Worm (Caenorhabditis elegans) whole organism, late embryonic: ENCODE measurements around the gene R05H11.2.

Experiments
- F13H6.1 ChIP-seq: sonication (generic microtip); optimal IDR thresholded peaks from 2 replicates; lab custom pipeline; 2016; ENCODE audit warnings: missing genetic modification characterization, missing compliant biosample characterization
- K02D7.2 ChIP-seq: sonication (generic microtip); optimal IDR thresholded peaks from 2 replicates; lab custom pipeline; 2017; ENCODE audit warnings: mild to moderate bottlenecking, missing genetic modification characterization, missing compliant biosample characterization
- ceh-19 ChIP-seq: fragments of 200-800 bp; sonication (Bioruptor generic); optimal IDR thresholded peaks from 2 replicates; lab custom pipeline; 2018; ENCODE audit warnings: mild to moderate bottlenecking, missing genetic modification characterization, missing compliant biosample characterization
- ceh-45 ChIP-seq: fragments of 200-800 bp; sonication (Bioruptor generic); IDR thresholded peaks from 2 replicates; pipeline ENCODE4 v1.3.6; 2022; ENCODE audit warnings: missing genetic modification reagents, missing genetic modification characterization, missing compliant biosample characterization
- dmd-4 ChIP-seq: sonication (generic microtip); optimal IDR thresholded peaks from 2 replicates; lab custom pipeline; 2016; ENCODE audit warnings: borderline replicate concordance, missing genetic modification characterization, missing compliant biosample characterization
- dve-1 ChIP-seq: sonication (generic microtip); optimal IDR thresholded peaks from 2 replicates; lab custom pipeline; 2017; ENCODE audit warnings: antibody characterized with exemption, mild to moderate bottlenecking, missing genetic modification characterization, missing compliant biosample characterization
- hlh-13 ChIP-seq: fragments of 200-800 bp; sonication (Bioruptor generic); optimal IDR thresholded peaks from 2 replicates; lab custom pipeline; 2018; ENCODE audit warnings: mild to moderate bottlenecking, missing genetic modification characterization, missing compliant biosample characterization
- hlh-30 ChIP-seq: sonication (generic microtip); optimal IDR thresholded peaks from 2 replicates; lab custom pipeline; 2017; ENCODE audit warnings: antibody characterized with exemption, missing genetic modification characterization, missing compliant biosample characterization; ENCODE audit not compliant: insufficient read depth
- nhr-11 ChIP-seq: fragments of 150-350 bp; optimal IDR thresholded peaks from 2 replicates; lab custom pipeline; 2014; ENCODE audit warnings: missing biosample characterization, missing genetic modification characterization
- odd-2 ChIP-seq: sonication (generic microtip); optimal IDR thresholded peaks from 2 replicates; lab custom pipeline; 2017; ENCODE audit warnings: antibody characterized with exemption, mild to moderate bottlenecking, missing genetic modification characterization, missing compliant biosample characterization
- pat-9 ChIP-seq: fragments of 200-800 bp; sonication (Bioruptor generic); optimal IDR thresholded peaks from 2 replicates; lab custom pipeline; 2018; ENCODE audit warnings: mild to moderate bottlenecking, missing genetic modification characterization, moderate library complexity, missing compliant biosample characterization
- pha-2 ChIP-seq: sonication (generic microtip); optimal IDR thresholded peaks from 2 replicates; lab custom pipeline; 2017; ENCODE audit warnings: mild to moderate bottlenecking, missing genetic modification characterization, missing compliant biosample characterization
- sdc-2 ChIP-seq: sonication (generic microtip); optimal IDR thresholded peaks from 2 replicates; lab custom pipeline; 2016; ENCODE audit warnings: missing genotype, missing genetic modification characterization, missing compliant biosample characterization
- ttx-3 ChIP-seq: sonication (generic microtip); optimal IDR thresholded peaks from 2 replicates; lab custom pipeline; 2016; ENCODE audit warnings: missing genetic modification reagents, missing genetic modification characterization, missing compliant biosample characterization
- unc-42 ChIP-seq: sonication (generic microtip); optimal IDR thresholded peaks from 2 replicates; lab custom pipeline; 2016; ENCODE audit warnings: missing genotype, missing genetic modification characterization, missing compliant biosample characterization

The R05H11.2 gene

ce11 chrIII:6839091-6839490 lies 41.0 kb downstream of the R05H11.2 start:
- TF ChIP-seq pha-2 (tag; lab: Kevin White, UChicago) (no peak), ttx-3 (tag; lab: Kevin White, UChicago) (no peak), dmd-4 (tag; lab: Kevin White, UChicago) (no peak), unc-42 (no peak), sdc-2 (tag; lab: Kevin White, UChicago) (no peak), pat-9 (tag; lab: Kevin White, UChicago) (no peak), hlh-13 (GFP tag; lab: Kevin White, UChicago) (no peak), K02D7.2 (tag; lab: Kevin White, UChicago) (no peak), dve-1 (tag; lab: Kevin White, UChicago) (no peak), ceh-19 (no peak), odd-2 (no peak), nhr-11 (no peak), ceh-45 (no peak), F13H6.1 (tag; lab: Kevin White, UChicago) (no peak)
- TF ChIP-seq, all 69 proteins: peak for 0

DNA sequence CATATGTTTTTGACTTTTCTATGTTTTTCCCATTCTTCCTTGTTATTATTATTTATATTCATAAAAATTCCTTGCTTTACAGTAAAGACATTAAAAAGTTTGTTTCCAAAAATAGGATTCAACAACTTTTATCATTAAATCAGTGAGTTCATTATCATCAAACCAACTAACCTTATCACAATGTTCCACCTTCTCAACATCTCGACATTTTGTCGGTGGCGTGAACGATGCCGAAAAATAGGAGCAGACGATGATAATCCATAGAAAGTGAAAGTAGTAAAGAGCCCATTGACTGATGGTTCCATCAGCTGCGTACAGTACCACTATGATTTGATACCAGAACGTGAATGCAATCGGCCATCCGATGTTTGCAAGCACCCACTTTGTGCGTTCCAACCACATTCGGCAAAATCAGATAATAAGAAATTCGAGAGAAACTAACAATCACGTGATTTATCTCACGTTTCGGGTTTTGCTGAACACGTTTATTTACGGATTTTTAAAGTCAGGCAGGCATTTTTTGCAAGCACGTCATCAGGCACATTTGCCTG lies 50.6 kb downstream of the R05H11.2 start, which contains the start of gene dhhc-5:
Gene dhhc-5, minus strand, starts transcription at position 406 of the 551 bp plus-strand sequence.
- TF ChIP-seq sdc-2 (tag; lab: Kevin White, UChicago) (no peak), hlh-30 (tag; lab: Kevin White, UChicago) (peak; percentile 0)
